Worm (Caenorhabditis elegans) whole organism, mixed stage, embryonic: ENCODE results near the gene ostb-1.
A peak's percentile ranks its signal among the peaks of the same experiment; 100 is the strongest.

Experiments used
- bed-3 ChIP-seq: fragments of 200-800 bp; sonication (Bioruptor generic); optimal IDR thresholded peaks from 3 replicates; lab custom pipeline; 2018; ENCODE audit warnings: mild to moderate bottlenecking, missing genetic modification characterization, moderate library complexity, missing compliant biosample characterization
- blmp-1 ChIP-seq: fragments of 150-350 bp; optimal IDR thresholded peaks from 2 replicates; lab custom pipeline; 2014; ENCODE audit warnings: missing biosample characterization, missing genetic modification characterization
- ceh-43 ChIP-seq: fragments of 200-800 bp; sonication (Bioruptor generic); optimal IDR thresholded peaks from 2 replicates; lab custom pipeline; 2018; ENCODE audit warnings: mild to moderate bottlenecking, missing genetic modification characterization, moderate library complexity, missing compliant biosample characterization
- ceh-83 ChIP-seq: fragments of 200-800 bp; sonication (Bioruptor generic); optimal IDR thresholded peaks from 2 replicates; lab custom pipeline; 2018; ENCODE audit warnings: mild to moderate bottlenecking, missing genetic modification characterization, missing compliant biosample characterization
- ces-1 ChIP-seq: fragments of 150-350 bp; optimal IDR thresholded peaks from 2 replicates; lab custom pipeline; 2014; ENCODE audit warnings: missing biosample characterization, missing genetic modification reagents, missing genetic modification characterization
- drap-1 ChIP-seq: fragments of 200-800 bp; sonication (Bioruptor generic); optimal IDR thresholded peaks from 3 replicates; lab custom pipeline; 2018; ENCODE audit warnings: mild to moderate bottlenecking, missing genetic modification characterization, missing compliant biosample characterization
- elt-1 ChIP-seq: sonication (generic microtip); optimal IDR thresholded peaks from 2 replicates; lab custom pipeline; 2017; ENCODE audit warnings: missing genetic modification characterization, mild to moderate bottlenecking, missing compliant biosample characterization, antibody characterized with exemption, moderate library complexity, borderline replicate concordance; ENCODE audit not compliant: insufficient read depth
- elt-3 ChIP-seq: fragments of 150-350 bp; optimal IDR thresholded peaks from 2 replicates; lab custom pipeline; 2014; ENCODE audit warnings: missing biosample characterization, missing genetic modification characterization
- flh-1 ChIP-seq: fragments of 200-800 bp; sonication (Bioruptor generic); optimal IDR thresholded peaks from 2 replicates; lab custom pipeline; 2018; ENCODE audit warnings: mild to moderate bottlenecking, missing genetic modification characterization, moderate library complexity, missing compliant biosample characterization
- ham-2 ChIP-seq: fragments of 200-800 bp; sonication (Bioruptor generic); optimal IDR thresholded peaks from 2 replicates; lab custom pipeline; 2018; ENCODE audit warnings: mild to moderate bottlenecking, missing genetic modification characterization, missing compliant biosample characterization
- hlh-1 ChIP-seq: fragments of 150-350 bp; optimal IDR thresholded peaks from 2 replicates; lab custom pipeline; 2014; ENCODE audit warnings: missing biosample characterization, missing genetic modification reagents, missing genetic modification characterization
- lin-13 ChIP-seq: fragments of 150-350 bp; optimal IDR thresholded peaks from 2 replicates; lab custom pipeline; 2014; ENCODE audit warnings: missing biosample characterization, missing genetic modification characterization
- lin-32 ChIP-seq: fragments of 200-800 bp; sonication (Bioruptor generic); optimal IDR thresholded peaks from 2 replicates; lab custom pipeline; 2018; ENCODE audit warnings: mild to moderate bottlenecking, missing genetic modification characterization, missing compliant biosample characterization
- lsy-2 ChIP-seq: fragments of 150-350 bp; optimal IDR thresholded peaks from 2 replicates; lab custom pipeline; 2014; ENCODE audit warnings: missing biosample characterization, missing genetic modification characterization
- mab-5 ChIP-seq: fragments of 150-350 bp; optimal IDR thresholded peaks from 2 replicates; lab custom pipeline; 2014; ENCODE audit warnings: missing biosample characterization, missing genetic modification characterization
- mep-1 ChIP-seq: fragments of 150-350 bp; optimal IDR thresholded peaks from 2 replicates; lab custom pipeline; 2017; ENCODE audit warnings: missing biosample characterization, missing genetic modification reagents, missing genetic modification characterization, inconsistent platforms
- mls-2 ChIP-seq: sonication (generic microtip); optimal IDR thresholded peaks from 2 replicates; lab custom pipeline; 2016; ENCODE audit warnings: mild to moderate bottlenecking, missing genetic modification characterization, moderate library complexity, missing compliant biosample characterization
- nhr-12 ChIP-seq: fragments of 150-350 bp; optimal IDR thresholded peaks from 2 replicates; lab custom pipeline; 2014; ENCODE audit warnings: missing biosample characterization, missing genetic modification characterization
- nhr-2 ChIP-seq: fragments of 150-350 bp; optimal IDR thresholded peaks from 2 replicates; lab custom pipeline; 2014; ENCODE audit warnings: missing biosample characterization, missing genetic modification characterization
- nhr-237 ChIP-seq: fragments of 150-350 bp; optimal IDR thresholded peaks from 2 replicates; lab custom pipeline; 2014; ENCODE audit warnings: missing biosample characterization, missing genetic modification characterization
- nhr-76 ChIP-seq: sonication (generic microtip); optimal IDR thresholded peaks from 2 replicates; lab custom pipeline; 2017; ENCODE audit warnings: missing biosample characterization, missing genetic modification characterization
- sem-2 ChIP-seq: fragments of 200-800 bp; sonication (Bioruptor generic); optimal IDR thresholded peaks from 2 replicates; lab custom pipeline; 2018; ENCODE audit warnings: mild to moderate bottlenecking, missing genetic modification characterization, missing compliant biosample characterization
- snpc-4 ChIP-seq: fragments of 150-350 bp; optimal IDR thresholded peaks from 2 replicates; lab custom pipeline; 2014; ENCODE audit warnings: missing biosample characterization, missing genetic modification characterization
- sptf-1 ChIP-seq: sonication (generic microtip); optimal IDR thresholded peaks from 2 replicates; lab custom pipeline; 2017; ENCODE audit warnings: mild to moderate bottlenecking, missing genetic modification characterization, moderate library complexity, missing compliant biosample characterization
- tbx-8 ChIP-seq: fragments of 200-800 bp; sonication (Bioruptor generic); optimal IDR thresholded peaks from 2 replicates; lab custom pipeline; 2018; ENCODE audit warnings: mild to moderate bottlenecking, missing genetic modification characterization, moderate library complexity, missing compliant biosample characterization
- unc-120 ChIP-seq: sonication (generic microtip); optimal IDR thresholded peaks from 2 replicates; lab custom pipeline; 2017; ENCODE audit warnings: missing genetic modification characterization, missing compliant biosample characterization; ENCODE audit not compliant: poor library complexity, severe bottlenecking
- unc-39 ChIP-seq: fragments of 150-350 bp; optimal IDR thresholded peaks from 2 replicates; lab custom pipeline; 2014; ENCODE audit warnings: missing biosample characterization, missing genetic modification characterization
- unc-62 ChIP-seq: fragments of 150-350 bp; optimal IDR thresholded peaks from 2 replicates; lab custom pipeline; 2014; ENCODE audit warnings: missing biosample characterization, missing genetic modification reagents, missing genetic modification characterization
- ztf-11 ChIP-seq: fragments of 150-350 bp; optimal IDR thresholded peaks from 2 replicates; lab custom pipeline; 2014; ENCODE audit warnings: missing biosample characterization, missing genetic modification characterization

ostb-1 gene

DNA sequence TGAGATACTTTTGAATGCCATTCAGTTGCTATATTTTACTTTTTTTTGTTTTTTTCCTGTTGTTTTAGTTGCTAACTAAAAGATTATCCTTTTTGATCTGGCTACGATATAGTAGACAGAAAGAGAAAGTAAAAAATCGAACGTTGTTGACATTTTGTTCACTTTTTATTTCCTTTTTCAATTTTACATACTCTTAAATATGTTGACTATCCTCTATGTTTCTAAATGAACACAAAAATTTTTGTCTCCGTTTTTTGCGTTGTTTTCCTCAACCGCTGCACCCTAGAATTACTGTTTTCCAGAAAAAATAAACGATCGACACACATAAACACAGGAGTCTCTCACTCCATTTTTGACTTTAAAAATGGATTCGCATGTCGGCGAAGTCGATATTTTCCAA is 22.3 kb upstream of the ostb-1 start, which contains the start of gene klp-3:
Gene klp-3, plus strand, starts transcription at position 301 of the 400 bp plus-strand sequence.
- TF ChIP-seq nhr-2 (tag; lab: Kevin White, UChicago): no peak
- no peak for TF ChIP-seq sem-2 (GFP tag; lab: Kevin White, UChicago)
- TF ChIP-seq ceh-43 (GFP tag; lab: Kevin White, UChicago): no peak
- TF ChIP-seq mab-5: no peak

DNA sequence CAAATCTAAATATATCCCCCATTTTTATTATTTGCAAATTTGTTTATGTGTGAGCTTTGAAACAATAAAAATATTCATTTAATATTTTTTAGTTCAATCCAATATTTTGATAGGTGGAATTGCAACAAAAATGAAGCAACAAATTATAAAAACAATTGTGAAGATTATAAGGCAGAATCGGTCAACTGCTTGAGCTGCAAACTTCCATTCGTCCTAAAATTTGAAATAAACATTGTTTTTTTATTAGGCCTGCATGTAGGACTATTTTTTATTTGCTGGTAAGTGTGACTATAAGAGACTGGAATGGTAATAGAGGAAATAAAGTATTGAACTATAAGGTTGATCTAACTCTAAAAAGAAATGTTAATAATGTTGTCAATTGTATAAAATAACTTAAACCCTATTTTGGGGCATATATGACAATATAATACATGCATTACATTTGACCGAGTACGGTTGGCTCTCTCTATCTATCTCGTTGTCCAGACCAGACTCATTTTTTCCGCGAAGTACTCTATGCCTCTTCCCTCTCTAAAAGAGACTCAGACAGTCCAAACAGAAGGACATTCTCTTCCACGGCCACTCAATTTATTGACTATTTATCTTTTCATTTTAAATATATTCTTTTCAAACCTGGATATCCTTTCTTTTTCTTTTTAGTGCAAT is 18.6 kb upstream of the ostb-1 start, which contains the start of gene T09A5.4:
Gene T09A5.4, plus strand, starts transcription at position 616 of the 666 bp plus-strand sequence.
- TF ChIP-seq nhr-76 (tag; lab: Kevin White, UChicago) (no peak), lsy-2 (tag; lab: Kevin White, UChicago) (no peak), unc-120 (tag; lab: Kevin White, UChicago) (no peak)
- TF ChIP-seq, all 35 proteins: peak for 0

- TF ChIP-seq mab-5 (no peak), snpc-4 (tag; lab: Kevin White, UChicago) (no peak), hlh-1 (tag; lab: Kevin White, UChicago) (no peak), mep-1 (no peak), blmp-1 (no peak), nhr-76 (tag; lab: Kevin White, UChicago) (no peak), lin-32 (GFP tag; lab: Kevin White, UChicago) (no peak), bed-3 (GFP tag; lab: Kevin White, UChicago) (no peak), sptf-1 (tag; lab: Kevin White, UChicago) (no peak), elt-3 (tag; lab: Kevin White, UChicago) (no peak), ham-2 (GFP tag; lab: Kevin White, UChicago) (no peak), elt-1 (no peak), nhr-12 (tag; lab: Kevin White, UChicago) (no peak)
These were observed 14.6 kb upstream of the ostb-1 start, which contains the start of gene acr-7 for ce11 chrII:7849697-7850096. acr-7 (minus strand) TSS chrII:7849797.

- TF ChIP-seq lin-13 (tag; lab: Kevin White, UChicago): no peak
- peak; percentile 7 for TF ChIP-seq unc-62
- no peak for TF ChIP-seq ceh-83 (GFP tag; lab: Kevin White, UChicago)
- no peak for TF ChIP-seq flh-1
- no peak for TF ChIP-seq drap-1 (GFP tag; lab: Kevin White, UChicago)
These were observed 13.7 kb upstream of the ostb-1 start for ce11 chrII:7850575-7850974.

ce11 chrII:7851480-7851879 is 12.8 kb upstream of the ostb-1 start:
- TF ChIP-seq nhr-237 (tag; lab: Kevin White, UChicago): no peak
- TF ChIP-seq ces-1 (GFP tag; lab: Kevin White, UChicago): no peak

DNA sequence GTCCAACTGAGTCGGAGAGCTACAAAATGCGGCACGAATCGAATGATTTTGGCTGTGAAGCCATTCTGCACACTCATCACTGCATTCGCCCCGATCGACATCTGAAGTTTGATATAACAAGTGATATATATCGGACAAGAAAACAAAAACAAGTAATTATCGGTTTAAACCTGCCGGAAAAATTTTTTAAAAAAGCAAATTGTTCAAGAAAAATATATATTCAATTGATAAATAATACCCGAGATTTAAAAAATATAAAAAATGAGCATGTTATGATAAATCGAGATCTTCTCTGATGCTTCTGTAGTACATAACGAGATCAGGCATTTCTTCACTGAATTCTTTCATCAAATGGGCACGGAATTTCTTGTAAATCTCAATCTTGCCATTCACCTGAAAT is 10.6 kb upstream of the ostb-1 start, which contains the start of gene T09A5.5:
Gene T09A5.5, minus strand, starts transcription at position 101 of the 400 bp plus-strand sequence.
- TF ChIP-seq ceh-83 (GFP tag; lab: Kevin White, UChicago) (no peak), ztf-11 (tag; lab: Kevin White, UChicago) (no peak), unc-39 (tag; lab: Kevin White, UChicago) (no peak), mls-2 (no peak), mab-5 (no peak), unc-120 (tag; lab: Kevin White, UChicago) (no peak), tbx-8 (no peak), hlh-1 (tag; lab: Kevin White, UChicago) (no peak), snpc-4 (tag; lab: Kevin White, UChicago) (no peak), lsy-2 (tag; lab: Kevin White, UChicago) (no peak)
